Worm (Caenorhabditis elegans): ENCODE results near the gene pkd-2.

- TF ChIP-seq lir-3 (tag; optimal IDR thresholded peaks at IDR 0.05) (no peak), ctbp-1 (GFP tag; IDR thresholded peaks at IDR 0.05) (no peak), fos-1 (tag; optimal IDR thresholded peaks at IDR 0.05) (no peak), lin-1 (GFP tag; IDR thresholded peaks at IDR 0.05) (no peak)
Observed at ce11 chrIV:15280219-15280618, 45.4 kb upstream of the pkd-2 start.

Measured in whole organism, L4 larva.